Worm (Caenorhabditis elegans): ENCODE data around the gene T06E6.10.

DNA sequence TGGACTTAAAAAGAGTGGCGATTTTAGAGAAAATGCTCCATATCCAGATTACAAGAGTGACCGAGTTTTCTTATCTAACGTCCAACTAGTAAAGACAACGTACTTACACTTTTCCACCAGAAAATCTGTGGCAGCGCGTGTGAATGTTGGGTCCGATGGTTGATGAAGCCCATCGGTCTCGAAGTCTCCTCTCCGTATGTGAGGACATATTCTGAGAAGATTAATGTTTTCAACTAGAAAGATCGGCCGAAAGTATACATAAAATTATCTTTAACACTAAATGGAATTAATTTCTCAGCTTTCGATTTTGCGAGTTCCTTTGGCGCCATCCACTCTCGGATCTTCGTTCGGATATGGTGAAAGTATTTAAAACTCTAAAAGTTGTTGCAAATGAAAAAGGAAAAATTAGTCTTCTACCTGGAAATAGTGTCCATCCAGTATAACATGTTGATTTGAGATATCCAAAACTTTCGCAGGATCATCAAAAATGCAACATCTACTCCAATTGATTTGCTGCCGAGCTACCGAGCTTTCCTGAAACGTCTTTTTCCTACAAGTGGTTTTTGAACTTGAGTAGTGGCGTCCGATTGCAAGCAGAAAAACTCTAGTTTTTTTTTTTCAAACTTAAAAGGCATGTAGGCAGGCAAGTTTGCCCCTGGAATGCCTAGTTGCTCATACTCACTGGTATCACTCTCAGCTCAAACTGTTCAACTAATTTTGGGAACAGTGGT lies 13.6 kb downstream of the T06E6.10 start:
- TF ChIP-seq ztf-3 (GFP tag; optimal IDR thresholded peaks at IDR 0.05), result no peak
- TF ChIP-seq pha-4 (tag; optimal IDR thresholded peaks at IDR 0.05), result no peak
- TF ChIP-seq him-1 (tag; optimal IDR thresholded peaks at IDR 0.05), result no peak
- no peak for TF ChIP-seq tbp1 (GFP tag; optimal IDR thresholded peaks at IDR 0.05)

Data from whole organism, young adult.